Worm (Caenorhabditis elegans) whole organism, L1 larva: ENCODE data around the gene nfyc-1.

ENCODE experiments used
- lin-13 ChIP-seq: fragments of 150-350 bp; optimal IDR thresholded peaks from 2 replicates; lab custom pipeline; 2014; ENCODE audit warnings: missing biosample characterization, missing genetic modification reagents, missing genetic modification characterization
- unc-86 ChIP-seq: sonication (generic microtip); optimal IDR thresholded peaks from 2 replicates; lab custom pipeline; 2016; ENCODE audit warnings: missing genetic modification characterization, missing compliant biosample characterization

- TF ChIP-seq lin-13 (GFP tag; lab: Kevin White, UChicago), result no peak
- no peak for TF ChIP-seq unc-86 (tag; lab: Kevin White, UChicago)
Measured at ce11 chrII:47280-47679, 3.6 kb downstream of the nfyc-1 start, which contains the start of gene C23H3.5.
